Worm (Caenorhabditis elegans): ENCODE results near the gene hut-1.
A peak's percentile ranks its signal among the peaks of the same experiment; 100 is the strongest.
"Not testable (repeated sequence)": the region's sequence is repeated elsewhere in the genome, so short reads cannot be mapped to it uniquely, and the experiment has no call there.

ce11 chrIII:12665500-12665907 lies 45.9 kb upstream of the hut-1 start:
- peak; percentile 13 for TF ChIP-seq mep-1 (tag; optimal IDR thresholded peaks at IDR 0.05)
- not testable (repeated sequence) for TF ChIP-seq ama-1 (optimal IDR thresholded peaks at IDR 0.05); fkh-4 (tag; optimal IDR thresholded peaks at IDR 0.05; ENCODE audit: borderline replicate concordance); pag-3 (tag; optimal IDR thresholded peaks at IDR 0.05; ENCODE audit: borderline replicate concordance, insufficient read depth); xbp-1 (tag; optimal IDR thresholded peaks at IDR 0.05); nhr-76 (tag; optimal IDR thresholded peaks at IDR 0.05); aly-2 (tag; optimal IDR thresholded peaks at IDR 0.05); nhr-12 (tag; optimal IDR thresholded peaks at IDR 0.05); fos-1 (tag; optimal IDR thresholded peaks at IDR 0.05)
- TF ChIP-seq blmp-1 (tag; optimal IDR thresholded peaks at IDR 0.05): peak; percentile 69
- TF ChIP-seq nhr-19 (GFP tag; conservative IDR thresholded peaks at IDR 0.05): peak; percentile 49
- peak; percentile 12 for TF ChIP-seq swsn-7 (tag; optimal IDR thresholded peaks at IDR 0.05)
- peak; percentile 11 for TF ChIP-seq skn-1 (tag; optimal IDR thresholded peaks at IDR 0.05)
